Fruit fly (Drosophila melanogaster) whole organism, wandering third instar larva: Measurements from ENCODE around the gene CG32365.

Experiments
- Abd-B ChIP-seq: fragments of >200 bp; optimal IDR thresholded peaks from 2 replicates; lab custom pipeline; 2017; ENCODE audit warnings: missing biosample characterization, missing genetic modification characterization
- CG32264 ChIP-seq: fragments of 200-800 bp; sonication (Bioruptor generic); optimal IDR thresholded peaks from 2 replicates; lab custom pipeline; 2016; ENCODE audit warnings: missing biosample characterization, missing genetic modification characterization
- CG9705 ChIP-seq: fragments of 200-800 bp; sonication (Bioruptor generic); optimal IDR thresholded peaks from 2 replicates; lab custom pipeline; 2018; ENCODE audit warnings: missing biosample characterization, mild to moderate bottlenecking, missing genetic modification characterization
- CrebA ChIP-seq: fragments of 200-800 bp; sonication (Bioruptor generic); optimal IDR thresholded peaks from 2 replicates; lab custom pipeline; 2016; ENCODE audit warnings: missing biosample characterization, mild to moderate bottlenecking, missing genetic modification characterization, borderline replicate concordance
- Dfd ChIP-seq: fragments of >200 bp; optimal IDR thresholded peaks from 2 replicates; lab custom pipeline; 2017; ENCODE audit warnings: missing biosample characterization, missing genetic modification characterization
- Dif ChIP-seq: fragments of 200-275, 200-300 bp; sonication (Bioruptor generic); optimal IDR thresholded peaks from 2 replicates; lab custom pipeline; 2018; ENCODE audit warnings: missing biosample characterization, missing genetic modification characterization; ENCODE audit not compliant: partially characterized antibody
- GATAd ChIP-seq: sonication (Bioruptor generic); optimal IDR thresholded peaks from 2 replicates; lab custom pipeline; 2016; ENCODE audit warnings: missing biosample characterization, missing genetic modification characterization
- HLH106 ChIP-seq: fragments of 200-800 bp; optimal IDR thresholded peaks from 3 replicates; lab custom pipeline; 2019; ENCODE audit warnings: missing biosample characterization, mild to moderate bottlenecking, missing genetic modification characterization, moderate library complexity
- Hnf4 ChIP-seq: fragments of 200-800 bp; sonication (Bioruptor generic); optimal IDR thresholded peaks from 2 replicates; lab custom pipeline; 2016; ENCODE audit warnings: missing biosample characterization, mild to moderate bottlenecking, missing genetic modification characterization
- Hr78 ChIP-seq: fragments of >200 bp; optimal IDR thresholded peaks from 2 replicates; lab custom pipeline; 2017; ENCODE audit warnings: missing biosample characterization, missing genetic modification characterization
- Hr83 ChIP-seq: fragments of 200-300 bp; sonication (Bioruptor generic); optimal IDR thresholded peaks from 2 replicates; lab custom pipeline; 2016; ENCODE audit warnings: missing biosample characterization, mild to moderate bottlenecking, missing genetic modification characterization, moderate library complexity; ENCODE audit not compliant: poor library complexity, severe bottlenecking
- Jra ChIP-seq: sonication (Bioruptor generic); optimal IDR thresholded peaks from 2 replicates; lab custom pipeline; 2016; ENCODE audit warnings: missing biosample characterization, missing genetic modification characterization
- Mio ChIP-seq: sonication (Bioruptor generic); optimal IDR thresholded peaks from 2 replicates; lab custom pipeline; 2016; ENCODE audit warnings: missing biosample characterization, missing genetic modification characterization
- Myc ChIP-seq: fragments of >200 bp; optimal IDR thresholded peaks from 2 replicates; lab custom pipeline; 2017
- N ChIP-seq: fragments of >200 bp; optimal IDR thresholded peaks from 2 replicates; lab custom pipeline; 2018; ENCODE audit warnings: missing biosample characterization, missing external identifiers, missing genetic modification characterization
- OdsH ChIP-seq: fragments of 200-800 bp; sonication (Bioruptor generic); optimal IDR thresholded peaks from 2 replicates; lab custom pipeline; 2016; ENCODE audit warnings: missing biosample characterization, mild to moderate bottlenecking, missing genetic modification characterization
- Rel ChIP-seq, 2 experiments: fragments of 200-800 bp; sonication (Bioruptor generic) in 1 of 2; optimal IDR thresholded peaks; 2 replicates in 1 of 2; 3 replicates in 1 of 2; lab custom pipeline; 2016 to 2019; ENCODE audit warnings: mild to moderate bottlenecking in 2 of 2, missing biosample characterization in 2 of 2, missing genetic modification characterization in 2 of 2, moderate library complexity in 1 of 2
- Sp1 ChIP-seq: fragments of 200-800 bp; sonication (Bioruptor generic); optimal IDR thresholded peaks from 3 replicates; lab custom pipeline; 2019; ENCODE audit warnings: missing biosample characterization, mild to moderate bottlenecking, missing genetic modification characterization, moderate library complexity
- Vsx2 ChIP-seq: fragments of 200-300, 225-300 bp; sonication (Bioruptor generic); optimal IDR thresholded peaks from 2 replicates; lab custom pipeline; 2018; ENCODE audit warnings: missing biosample characterization, missing genetic modification characterization; ENCODE audit not compliant: partially characterized antibody
- br ChIP-seq: fragments of 200-800 bp; sonication (Bioruptor generic); optimal IDR thresholded peaks from 2 replicates; lab custom pipeline; 2016; ENCODE audit warnings: missing biosample characterization, missing genetic modification characterization
- brk ChIP-seq: fragments of 200-800 bp; sonication (Bioruptor generic); optimal IDR thresholded peaks from 2 replicates; lab custom pipeline; 2016; ENCODE audit warnings: missing biosample characterization, mild to moderate bottlenecking, missing genetic modification characterization
- dl ChIP-seq, 2 experiments: fragments of 175-275, 200-275 bp in 1 of 2; fragments of 200-275 bp in 1 of 2; sonication (Bioruptor generic); optimal IDR thresholded peaks; lab custom pipeline; 2018; ENCODE audit warnings: mild to moderate bottlenecking in 2 of 2, missing biosample characterization in 2 of 2, missing genetic modification characterization in 2 of 2, moderate library complexity in 2 of 2; ENCODE audit not compliant: partially characterized antibody in 2 of 2, insufficient read depth in 1 of 2
- dmrt93B ChIP-seq: fragments of 200-800 bp; sonication (Bioruptor generic); optimal IDR thresholded peaks from 2 replicates; lab custom pipeline; 2018; ENCODE audit warnings: missing biosample characterization, mild to moderate bottlenecking, missing genetic modification characterization
- dsf ChIP-seq: sonication (Bioruptor generic); optimal IDR thresholded peaks from 2 replicates; lab custom pipeline; 2016; ENCODE audit warnings: missing biosample characterization, missing genetic modification characterization, borderline replicate concordance
- ey ChIP-seq: fragments of 200-800 bp; sonication (Bioruptor generic); optimal IDR thresholded peaks from 2 replicates; lab custom pipeline; 2016; ENCODE audit warnings: missing biosample characterization, missing genetic modification characterization
- foxo ChIP-seq, 2 experiments: fragments of 200-800 bp; sonication (Bioruptor generic); optimal IDR thresholded peaks; 2 replicates in 1 of 2; 3 replicates in 1 of 2; lab custom pipeline; 2016 to 2017; ENCODE audit warnings: missing biosample characterization in 2 of 2, missing genetic modification characterization in 2 of 2
- fru ChIP-seq: fragments of 200-800 bp; sonication (Bioruptor generic); optimal IDR thresholded peaks from 3 replicates; lab custom pipeline; 2016; ENCODE audit warnings: missing biosample characterization, mild to moderate bottlenecking, missing genetic modification characterization
- h ChIP-seq: fragments of 200-800 bp; sonication (Bioruptor generic); optimal IDR thresholded peaks from 3 replicates; lab custom pipeline; 2016; ENCODE audit warnings: missing biosample characterization, mild to moderate bottlenecking, missing genetic modification characterization
- jim ChIP-seq: fragments of 175-275, 200-325 bp; sonication (Bioruptor generic); optimal IDR thresholded peaks from 2 replicates; lab custom pipeline; 2016; ENCODE audit warnings: missing biosample characterization, mild to moderate bottlenecking, missing genetic modification characterization
- lola ChIP-seq: fragments of >200 bp; optimal IDR thresholded peaks from 2 replicates; lab custom pipeline; 2017; ENCODE audit warnings: missing biosample characterization, missing genetic modification characterization
- pan ChIP-seq: fragments of >200 bp; optimal IDR thresholded peaks from 2 replicates; lab custom pipeline; 2017
- psq ChIP-seq: fragments of 200-800 bp; sonication (Bioruptor generic); optimal IDR thresholded peaks from 3 replicates; lab custom pipeline; 2017; ENCODE audit warnings: missing biosample characterization, mild to moderate bottlenecking, missing genetic modification characterization, moderate library complexity
- rgr ChIP-seq: fragments of 200-800 bp; sonication (Bioruptor generic); optimal IDR thresholded peaks from 3 replicates; lab custom pipeline; 2016; ENCODE audit warnings: missing biosample characterization, mild to moderate bottlenecking, missing genetic modification characterization
- sage ChIP-seq: fragments of 200-800 bp; sonication (Bioruptor generic); optimal IDR thresholded peaks from 2 replicates; lab custom pipeline; 2016; ENCODE audit warnings: missing biosample characterization, mild to moderate bottlenecking, missing genetic modification characterization
- sv ChIP-seq: fragments of 200-800 bp; sonication (Bioruptor generic); optimal IDR thresholded peaks from 3 replicates; lab custom pipeline; 2016; ENCODE audit warnings: missing biosample characterization, missing genetic modification characterization
- tai ChIP-seq: sonication (Bioruptor generic); optimal IDR thresholded peaks from 2 replicates; lab custom pipeline; 2016; ENCODE audit warnings: missing biosample characterization, missing genetic modification characterization
- usp ChIP-seq: fragments of >200 bp; optimal IDR thresholded peaks from 2 replicates; lab custom pipeline; 2017; ENCODE audit warnings: missing biosample characterization, missing genetic modification characterization
- woc ChIP-seq: sonication (Bioruptor generic); optimal IDR thresholded peaks from 2 replicates; lab custom pipeline; 2016; ENCODE audit warnings: missing biosample characterization, mild to moderate bottlenecking, missing genetic modification characterization

The CG32365 gene

dm6 chr3L:7911765-7912556, 43.1 kb downstream of the CG32365 start, which contains the start of the genes pbl and CG8281:
pbl (minus strand) TSS chr3L:7911954.
CG8281 (plus strand) TSS chr3L:7912463.
- TF ChIP-seq sage (GFP tag; lab: Kevin White, UChicago) (no peak), CG9705 (GFP tag; lab: Kevin White, UChicago) (peak; percentile 28), GATAd (GFP tag; lab: Kevin White, UChicago) (no peak), Vsx2 (GFP tag; lab: Kevin White, UChicago) (no peak), Hr83 (GFP tag; lab: Kevin White, UChicago) (no peak), dmrt93B (GFP tag; lab: Kevin White, UChicago) (no peak), ey (GFP tag; lab: Kevin White, UChicago) (peak; percentile 0), CG32264 (GFP tag; lab: Kevin White, UChicago) (no peak), Abd-B (GFP tag; lab: Kevin White, UChicago) (no peak), foxo (GFP tag; optimal IDR thresholded peaks at IDR 0.05; lab: Kevin White, UChicago) (peak in 1 of 2 experiments; percentile 45), Hnf4 (peak; percentile 42), Sp1 (GFP tag; lab: Kevin White, UChicago) (peak; percentile 31), lola (GFP tag; lab: Kevin White, UChicago) (no peak), jim (GFP tag; lab: Kevin White, UChicago) (no peak), usp (GFP tag; lab: Kevin White, UChicago) (no peak), HLH106 (peak; percentile 51), brk (GFP tag; lab: Kevin White, UChicago) (no peak), Dfd (GFP tag; lab: Kevin White, UChicago) (no peak), rgr (GFP tag; lab: Kevin White, UChicago) (peak; percentile 29), Mio (GFP tag; lab: Kevin White, UChicago) (no peak), Myc (lab: Kevin White, UChicago) (no peak), Rel (GFP tag; optimal IDR thresholded peaks at IDR 0.05; lab: Kevin White, UChicago) (no peak), Rel (tag; optimal IDR thresholded peaks at IDR 0.05; lab: Kevin White, UChicago) (no peak), CrebA (no peak), tai (GFP tag; lab: Kevin White, UChicago) (no peak), psq (GFP tag; lab: Kevin White, UChicago) (peak; percentile 24), br (GFP tag; lab: Kevin White, UChicago) (no peak), OdsH (GFP tag; lab: Kevin White, UChicago) (no peak), N (GFP tag; lab: Kevin White, UChicago) (no peak), fru (peak; percentile 15), dsf (no peak), pan (no peak), Jra (GFP tag; lab: Kevin White, UChicago) (no peak), woc (peak; percentile 48), Hr78 (no peak), dl (GFP tag; optimal IDR thresholded peaks at IDR 0.05; lab: Kevin White, UChicago; ENCODE audit: insufficient read depth in 1 of 2, partially characterized antibody in 2 of 2) (no peak), sv (GFP tag; lab: Kevin White, UChicago) (peak; percentile 48), h (peak; percentile 18), Dif (no peak)

- TF ChIP-seq Abd-B (GFP tag; lab: Kevin White, UChicago) (no peak), Dif (no peak), tai (GFP tag; lab: Kevin White, UChicago) (no peak), Rel (GFP tag; optimal IDR thresholded peaks at IDR 0.05; lab: Kevin White, UChicago) (no peak), Rel (tag; optimal IDR thresholded peaks at IDR 0.05; lab: Kevin White, UChicago) (peak; percentile 99), Mio (GFP tag; lab: Kevin White, UChicago) (no peak), Myc (lab: Kevin White, UChicago) (no peak)
These were observed 46.2 kb downstream of the CG32365 start, which contains the start of gene Tmem43 for dm6 chr3L:7914969-7915596. Tmem43 (minus strand) TSS chr3L:7915120.
